Fruit fly (Drosophila melanogaster) whole organism, embryonic: ENCODE measurements around the gene Pi4KIIalpha.
A peak's percentile ranks its signal among the peaks of the same experiment; 100 is the strongest.

ENCODE experiments used
- CG10431 ChIP-seq: fragments of 200-800 bp; sonication (Bioruptor generic); optimal IDR thresholded peaks from 3 replicates; lab custom pipeline; 2018; ENCODE audit warnings: missing biosample characterization, mild to moderate bottlenecking, missing genetic modification characterization
- CG16779 ChIP-seq: fragments of 200-800 bp; sonication (Bioruptor generic); IDR thresholded peaks from 2 replicates; pipeline ENCODE4 v1.3.6; 2022; ENCODE audit warnings: missing biosample characterization, missing genetic modification characterization
- CG1792 ChIP-seq: fragments of 200-800 bp; sonication (Bioruptor generic); optimal IDR thresholded peaks from 2 replicates; lab custom pipeline; 2016; ENCODE audit warnings: missing biosample characterization, missing genetic modification characterization
- CG2120 ChIP-seq: fragments of 200-800 bp; sonication (Bioruptor generic); optimal IDR thresholded peaks from 3 replicates; lab custom pipeline; 2016; ENCODE audit warnings: missing biosample characterization, missing genetic modification characterization
- CG2202 ChIP-seq: fragments of 200-800 bp; sonication (Bioruptor generic); optimal IDR thresholded peaks from 2 replicates; lab custom pipeline; 2018; ENCODE audit warnings: missing biosample characterization, mild to moderate bottlenecking, missing genetic modification characterization
- CG31388 ChIP-seq: fragments of 200-800 bp; sonication (Bioruptor generic); optimal IDR thresholded peaks from 2 replicates; lab custom pipeline; 2016; ENCODE audit warnings: missing biosample characterization, missing genetic modification characterization
- CG3163 ChIP-seq: fragments of 200-800 bp; sonication (Bioruptor generic); optimal IDR thresholded peaks from 3 replicates; lab custom pipeline; 2016; ENCODE audit warnings: missing biosample characterization, missing genetic modification characterization
- CG34224 ChIP-seq: fragments of 200-800 bp; sonication (Bioruptor generic); IDR thresholded peaks from 3 replicates; pipeline ENCODE4 v1.3.6; 2022; ENCODE audit warnings: missing biosample characterization, missing genetic modification characterization; ENCODE audit not compliant: partially characterized antibody
- CG3847 ChIP-seq: fragments of 200-800 bp; sonication (Bioruptor generic); IDR thresholded peaks from 2 replicates; pipeline ENCODE4 v1.3.6; 2022; ENCODE audit warnings: missing biosample characterization, missing genetic modification characterization
- CG3995 ChIP-seq: fragments of 200-800 bp; sonication (Bioruptor generic); optimal IDR thresholded peaks from 3 replicates; lab custom pipeline; 2016; ENCODE audit warnings: missing biosample characterization, missing genetic modification characterization
- CG43689 ChIP-seq: fragments of 200-800 bp; sonication (Bioruptor generic); IDR thresholded peaks from 2 replicates; pipeline ENCODE4 v1.3.6; 2022; ENCODE audit warnings: missing biosample characterization, missing genetic modification characterization
- CG4730 ChIP-seq: fragments of 200-800 bp; sonication (Bioruptor generic); IDR thresholded peaks from 2 replicates; pipeline ENCODE4 v1.3.6; 2022; ENCODE audit warnings: missing biosample characterization, missing genetic modification characterization
- CG6272 ChIP-seq: fragments of 200-800 bp; sonication (Bioruptor generic); IDR thresholded peaks from 2 replicates; pipeline ENCODE4 v1.3.6; 2022; ENCODE audit warnings: missing biosample characterization, missing genetic modification characterization
- CG6854 ChIP-seq: fragments of 200-800 bp; sonication (Bioruptor generic); optimal IDR thresholded peaks from 3 replicates; lab custom pipeline; 2017; ENCODE audit warnings: missing biosample characterization, mild to moderate bottlenecking, missing genetic modification characterization
- CG7745 ChIP-seq: fragments of 200-800 bp; sonication (Bioruptor generic); optimal IDR thresholded peaks from 2 replicates; lab custom pipeline; 2018; ENCODE audit warnings: missing biosample characterization, mild to moderate bottlenecking, missing genetic modification characterization, moderate library complexity
- CG8388 ChIP-seq: fragments of 200-800 bp; sonication (Bioruptor generic); optimal IDR thresholded peaks from 2 replicates; lab custom pipeline; 2019; ENCODE audit warnings: missing biosample characterization, mild to moderate bottlenecking, missing genetic modification characterization, moderate library complexity
- CG8924 ChIP-seq: fragments of 200-800 bp; optimal IDR thresholded peaks from 3 replicates; lab custom pipeline; 2019; ENCODE audit warnings: missing biosample characterization, mild to moderate bottlenecking, missing genetic modification characterization, moderate library complexity
- CG8944 ChIP-seq: fragments of 200-800 bp; sonication (Bioruptor generic); optimal IDR thresholded peaks from 3 replicates; lab custom pipeline; 2016; ENCODE audit warnings: missing biosample characterization, missing genetic modification characterization
- CrebB ChIP-seq: fragments of 200-800 bp; sonication (Bioruptor generic); optimal IDR thresholded peaks from 3 replicates; lab custom pipeline; 2018; ENCODE audit warnings: missing biosample characterization, mild to moderate bottlenecking, missing genetic modification characterization
- HLHmδ ChIP-seq: fragments of 200-800 bp; sonication (Bioruptor generic); optimal IDR thresholded peaks from 2 replicates; lab custom pipeline; 2018; ENCODE audit warnings: missing biosample characterization, mild to moderate bottlenecking, missing genetic modification characterization, moderate library complexity
- Hmr ChIP-seq: fragments of 200-800 bp; sonication (Bioruptor generic); optimal IDR thresholded peaks from 3 replicates; lab custom pipeline; 2017; ENCODE audit warnings: mild to moderate bottlenecking, missing biosample characterization, missing genetic modification reagents, missing genetic modification characterization
- Max ChIP-seq: fragments of 200-800 bp; sonication (Bioruptor generic); optimal IDR thresholded peaks from 2 replicates; lab custom pipeline; 2016; ENCODE audit warnings: missing biosample characterization, mild to moderate bottlenecking, missing genetic modification characterization
- Mrtf ChIP-seq: fragments of 200-800 bp; sonication (Bioruptor generic); IDR thresholded peaks from 3 replicates; pipeline ENCODE4 v1.3.6; 2022; ENCODE audit warnings: missing biosample characterization, missing genetic modification characterization
- Nf-YB ChIP-seq: fragments of 200-800 bp; sonication (Bioruptor generic); optimal IDR thresholded peaks from 3 replicates; lab custom pipeline; 2019; ENCODE audit warnings: missing biosample characterization, mild to moderate bottlenecking, missing genetic modification characterization, moderate library complexity
- Opbp ChIP-seq: fragments of 200-800 bp; sonication (Bioruptor generic); IDR thresholded peaks from 3 replicates; pipeline ENCODE4 v1.3.6; 2022; ENCODE audit warnings: missing biosample characterization, missing genetic modification characterization; ENCODE audit not compliant: partially characterized antibody
- Ptx1 ChIP-seq: fragments of 200-800 bp; sonication (Bioruptor generic); IDR thresholded peaks from 2 replicates; pipeline ENCODE4 v1.3.6; 2022; ENCODE audit warnings: missing biosample characterization, missing genetic modification characterization
- Sin3A ChIP-seq: fragments of >200 bp; optimal IDR thresholded peaks from 2 replicates; lab custom pipeline; 2018
- Six4 ChIP-seq: fragments of 200-800 bp; sonication (Bioruptor generic); optimal IDR thresholded peaks from 2 replicates; lab custom pipeline; 2016; ENCODE audit warnings: missing biosample characterization, missing genetic modification characterization
- ab ChIP-seq: fragments of 200-800 bp; sonication (Bioruptor generic); optimal IDR thresholded peaks from 2 replicates; lab custom pipeline; 2016; ENCODE audit warnings: missing biosample characterization, missing genetic modification characterization
- ato ChIP-seq: fragments of 200-800 bp; sonication (Bioruptor generic); IDR thresholded peaks from 2 replicates; pipeline ENCODE4 v1.3.6; 2022; ENCODE audit warnings: missing biosample characterization, missing genetic modification characterization; ENCODE audit not compliant: partially characterized antibody
- bsh ChIP-seq, 2 experiments: fragments of 200-800 bp; sonication (Bioruptor generic); optimal IDR thresholded peaks; 2 replicates each; lab custom pipeline; 2017 to 2018; ENCODE audit warnings: mild to moderate bottlenecking in 2 of 2, missing biosample characterization in 2 of 2, missing genetic modification characterization in 2 of 2, moderate library complexity in 1 of 2
- btn ChIP-seq: fragments of 200-800 bp; sonication (Bioruptor generic); optimal IDR thresholded peaks from 2 replicates; lab custom pipeline; 2016; ENCODE audit warnings: missing biosample characterization, missing genetic modification characterization
- cwo ChIP-seq: fragments of 200-800 bp; sonication (Bioruptor generic); optimal IDR thresholded peaks from 3 replicates; lab custom pipeline; 2017; ENCODE audit warnings: missing biosample characterization, missing genetic modification characterization, mild to moderate bottlenecking, moderate library complexity, missing genetic modification reagents
- dati ChIP-seq: fragments of 200-800 bp; sonication (Bioruptor generic); IDR thresholded peaks from 2 replicates; pipeline ENCODE4 v1.3.6; 2022; ENCODE audit warnings: missing biosample characterization, missing genetic modification characterization
- dpn ChIP-seq, 2 experiments: fragments of 200-800 bp; sonication (Bioruptor generic); optimal IDR thresholded peaks; 3 replicates each; lab custom pipeline; 2016; ENCODE audit warnings: missing biosample characterization in 2 of 2, missing genetic modification characterization in 2 of 2
- emc ChIP-seq: fragments of 200-800 bp; sonication (Bioruptor generic); optimal IDR thresholded peaks from 2 replicates; lab custom pipeline; 2016; ENCODE audit warnings: missing biosample characterization, missing genetic modification characterization
- gfzf ChIP-seq: fragments of 200-800 bp; sonication (Bioruptor generic); optimal IDR thresholded peaks from 2 replicates; lab custom pipeline; 2016; ENCODE audit warnings: missing biosample characterization, mild to moderate bottlenecking, missing genetic modification characterization, moderate library complexity
- grn ChIP-seq: fragments of 200-800 bp; sonication (Bioruptor generic); optimal IDR thresholded peaks from 3 replicates; lab custom pipeline; 2017; ENCODE audit warnings: missing biosample characterization, missing genetic modification characterization
- insv ChIP-seq, 2 experiments: fragments of 200-800 bp; sonication (Bioruptor generic); optimal IDR thresholded peaks; 3 replicates each; lab custom pipeline; 2016 to 2018; ENCODE audit warnings: missing biosample characterization in 2 of 2, missing genetic modification characterization in 2 of 2
- lmd ChIP-seq: fragments of 200-800 bp; sonication (Bioruptor generic); IDR thresholded peaks from 2 replicates; pipeline ENCODE4 v1.3.6; 2022; ENCODE audit warnings: missing biosample characterization, missing genetic modification characterization
- lov ChIP-seq, 2 experiments: fragments of 200-800 bp in 1 of 2; fragments of >200 bp in 1 of 2; sonication (Bioruptor generic) in 1 of 2; IDR thresholded peaks in 1 of 2; optimal IDR thresholded peaks in 1 of 2; 2 replicates in 1 of 2; 3 replicates in 1 of 2; pipeline versions ENCODE4 v1.3.6 to Lab custom; 2017 to 2022; ENCODE audit warnings: missing biosample characterization in 1 of 2, missing genetic modification characterization in 1 of 2
- mld ChIP-seq: fragments of 200-800 bp; sonication (Bioruptor generic); IDR thresholded peaks from 3 replicates; pipeline ENCODE4 v1.3.6; 2022; ENCODE audit warnings: missing biosample characterization, missing genetic modification characterization; ENCODE audit not compliant: partially characterized antibody
- pho ChIP-seq: fragments of 200-800 bp; sonication (Bioruptor generic); optimal IDR thresholded peaks from 2 replicates; lab custom pipeline; 2016; ENCODE audit warnings: missing biosample characterization, missing genetic modification characterization
- phol ChIP-seq: fragments of 200-800 bp; sonication (Bioruptor generic); optimal IDR thresholded peaks from 3 replicates; lab custom pipeline; 2018; ENCODE audit warnings: missing biosample characterization, mild to moderate bottlenecking, missing genetic modification characterization, moderate library complexity
- ranshi ChIP-seq: fragments of 200-800 bp; sonication (Bioruptor generic); IDR thresholded peaks from 2 replicates; pipeline ENCODE4 v1.3.6; 2022; ENCODE audit warnings: missing biosample characterization, missing genetic modification characterization
- rib ChIP-seq: fragments of 200-800 bp; sonication (Bioruptor generic); IDR thresholded peaks from 2 replicates; pipeline ENCODE4 v1.3.6; 2022; ENCODE audit warnings: missing biosample characterization, missing genetic modification characterization
- scrt ChIP-seq: fragments of 200-800 bp; sonication (Bioruptor generic); optimal IDR thresholded peaks from 2 replicates; lab custom pipeline; 2018; ENCODE audit warnings: missing biosample characterization, mild to moderate bottlenecking, missing genetic modification characterization, moderate library complexity
- tna ChIP-seq: fragments of 200-800 bp; sonication (Bioruptor generic); IDR thresholded peaks from 2 replicates; pipeline ENCODE4 v1.3.6; 2022; ENCODE audit warnings: missing biosample characterization, missing genetic modification characterization; ENCODE audit not compliant: partially characterized antibody
- trh ChIP-seq: fragments of 200-800 bp; sonication (Bioruptor generic); optimal IDR thresholded peaks from 2 replicates; lab custom pipeline; 2016; ENCODE audit warnings: missing biosample characterization, missing genetic modification characterization
- vnd ChIP-seq: fragments of 200-800 bp; sonication (Bioruptor generic); IDR thresholded peaks from 3 replicates; pipeline ENCODE4 v1.3.6; 2022; ENCODE audit warnings: missing biosample characterization, missing genetic modification characterization; ENCODE audit not compliant: partially characterized antibody

Gene Pi4KIIalpha

dm6 chr3R:5565623-5566022, 2.2 kb upstream of the Pi4KIIalpha start (continued):
- TF ChIP-seq HLHmδ = no peak
- peak; percentile 25 for TF ChIP-seq Nf-YB (GFP tag; lab: Kevin White, UChicago)
- TF ChIP-seq Ptx1 = peak; percentile 86
- TF ChIP-seq lov (optimal IDR thresholded peaks at IDR 0.05; lab: Kevin White, UChicago) = no peak
- peak; percentile 66; the same call in 1 of the 3 replicates for TF ChIP-seq lov (GFP tag; IDR thresholded peaks at IDR 0.05; lab: Robert Waterston, UW)
- peak; percentile 80 for TF ChIP-seq CG4730 (GFP tag; lab: Robert Waterston, UW)
- TF ChIP-seq CG3847 (GFP tag; lab: Robert Waterston, UW) = peak; percentile 82
- TF ChIP-seq tna (GFP tag; lab: Robert Waterston, UW) = no peak
- peak; percentile 81 for TF ChIP-seq cwo (GFP tag; lab: Kevin White, UChicago)
- TF ChIP-seq CG31388 (GFP tag; lab: Kevin White, UChicago) = peak; percentile 40
- TF ChIP-seq CG3995 (GFP tag; lab: Kevin White, UChicago) = peak; percentile 6
- peak; percentile 53 for TF ChIP-seq CrebB (tag; lab: Kevin White, UChicago)
- peak; percentile 43 for TF ChIP-seq btn (GFP tag; lab: Kevin White, UChicago)
- TF ChIP-seq bsh (GFP tag; optimal IDR thresholded peaks at IDR 0.05; lab: Kevin White, UChicago) = peak in 1 of 2 experiments; percentile 83
- no peak for TF ChIP-seq gfzf (GFP tag; lab: Kevin White, UChicago)
- TF ChIP-seq grn = peak; percentile 92
- TF ChIP-seq CG1792 (GFP tag; lab: Kevin White, UChicago) = peak; percentile 63
- TF ChIP-seq vnd (GFP tag; lab: Robert Waterston, UW) = no peak
- no peak for TF ChIP-seq insv (GFP tag; optimal IDR thresholded peaks at IDR 0.05; lab: Kevin White, UChicago)
- TF ChIP-seq trh = peak; percentile 39
- peak; percentile 63 for TF ChIP-seq emc (GFP tag; lab: Kevin White, UChicago)
- TF ChIP-seq pho (GFP tag; lab: Kevin White, UChicago) = peak; percentile 79
- peak; percentile 50 for TF ChIP-seq Six4 (GFP tag; lab: Kevin White, UChicago)
- TF ChIP-seq mld (GFP tag; lab: Robert Waterston, UW) = no peak
- TF ChIP-seq ato = no peak
- TF ChIP-seq CG3163 (GFP tag; lab: Kevin White, UChicago) = peak; percentile 44
- TF ChIP-seq CG10431 (GFP tag; lab: Kevin White, UChicago) = no peak
- TF ChIP-seq rib (GFP tag; lab: Robert Waterston, UW) = peak; percentile 79
- no peak for TF ChIP-seq Sin3A (lab: Kevin White, UChicago)
- peak; percentile 81 for TF ChIP-seq Mrtf (GFP tag; lab: Robert Waterston, UW)
- TF ChIP-seq Max (GFP tag; lab: Kevin White, UChicago) = peak; percentile 52
- TF ChIP-seq CG16779 (GFP tag; lab: Robert Waterston, UW) = peak; percentile 71; the same call in 1 of the 2 replicates
- peak; percentile 75 for TF ChIP-seq CG8388 (GFP tag; lab: Kevin White, UChicago)
- TF ChIP-seq dpn (GFP tag; optimal IDR thresholded peaks at IDR 0.05; lab: Kevin White, UChicago) = peak; percentile 57 to 74
- TF ChIP-seq phol (tag; lab: Kevin White, UChicago) = peak; percentile 69
- TF ChIP-seq ranshi (GFP tag; lab: Robert Waterston, UW) = peak; percentile 86
- TF ChIP-seq CG8944 (GFP tag; lab: Kevin White, UChicago) = peak; percentile 60
- no peak for TF ChIP-seq CG2202 (tag; lab: Kevin White, UChicago)
- TF ChIP-seq CG8924 (tag; lab: Kevin White, UChicago) = peak; percentile 80
- peak; percentile 86 for TF ChIP-seq lmd (GFP tag; lab: Robert Waterston, UW)
- TF ChIP-seq CG43689 = peak; percentile 53; the same call in 1 of the 2 replicates
- TF ChIP-seq CG6272 (GFP tag; lab: Robert Waterston, UW) = peak; percentile 84
- no peak for TF ChIP-seq Opbp (GFP tag; lab: Robert Waterston, UW)
- peak; percentile 60 for TF ChIP-seq scrt (GFP tag; lab: Kevin White, UChicago)
- peak; percentile 50 for TF ChIP-seq CG6854
- TF ChIP-seq CG34224 = no peak
- TF ChIP-seq Hmr (GFP tag; lab: Kevin White, UChicago) = peak; percentile 88
- TF ChIP-seq CG2120 (GFP tag; lab: Kevin White, UChicago) = peak; percentile 88
- no peak for TF ChIP-seq CG7745 (tag; lab: Kevin White, UChicago)
- peak; percentile 82 for TF ChIP-seq dati (GFP tag; lab: Robert Waterston, UW)
- no peak for TF ChIP-seq ab (GFP tag; lab: Kevin White, UChicago)
